Worm (Caenorhabditis elegans) whole organism, mixed stage, embryonic: ENCODE data around the gene srx-44.
"Not testable (repeated sequence)": the region's sequence is repeated elsewhere in the genome, so short reads cannot be mapped to it uniquely, and the experiment has no call there.

Source experiments
- M03D4.4 ChIP-seq: sonication (generic microtip); optimal IDR thresholded peaks from 2 replicates; lab custom pipeline; 2017; ENCODE audit warnings: mild to moderate bottlenecking, missing genetic modification characterization, missing compliant biosample characterization
- bed-3 ChIP-seq: fragments of 200-800 bp; sonication (Bioruptor generic); optimal IDR thresholded peaks from 3 replicates; lab custom pipeline; 2018; ENCODE audit warnings: mild to moderate bottlenecking, missing genetic modification characterization, moderate library complexity, missing compliant biosample characterization
- blmp-1 ChIP-seq: fragments of 150-350 bp; optimal IDR thresholded peaks from 2 replicates; lab custom pipeline; 2014; ENCODE audit warnings: missing biosample characterization, missing genetic modification characterization
- ceh-39 ChIP-seq: fragments of 150-350 bp; optimal IDR thresholded peaks from 2 replicates; lab custom pipeline; 2014; ENCODE audit warnings: missing biosample characterization, missing genetic modification characterization
- ceh-83 ChIP-seq: fragments of 200-800 bp; sonication (Bioruptor generic); optimal IDR thresholded peaks from 2 replicates; lab custom pipeline; 2018; ENCODE audit warnings: mild to moderate bottlenecking, missing genetic modification characterization, missing compliant biosample characterization
- ces-1 ChIP-seq: fragments of 150-350 bp; optimal IDR thresholded peaks from 2 replicates; lab custom pipeline; 2014; ENCODE audit warnings: missing biosample characterization, missing genetic modification reagents, missing genetic modification characterization
- cnd-1 ChIP-seq: fragments of 200-800 bp; sonication (Bioruptor generic); optimal IDR thresholded peaks from 2 replicates; lab custom pipeline; 2018; ENCODE audit warnings: mild to moderate bottlenecking, missing genetic modification characterization, missing compliant biosample characterization
- drap-1 ChIP-seq: fragments of 200-800 bp; sonication (Bioruptor generic); optimal IDR thresholded peaks from 3 replicates; lab custom pipeline; 2018; ENCODE audit warnings: mild to moderate bottlenecking, missing genetic modification characterization, missing compliant biosample characterization
- elt-1 ChIP-seq: sonication (generic microtip); optimal IDR thresholded peaks from 2 replicates; lab custom pipeline; 2017; ENCODE audit warnings: missing genetic modification characterization, mild to moderate bottlenecking, missing compliant biosample characterization, antibody characterized with exemption, moderate library complexity, borderline replicate concordance; ENCODE audit not compliant: insufficient read depth
- elt-3 ChIP-seq: fragments of 150-350 bp; optimal IDR thresholded peaks from 2 replicates; lab custom pipeline; 2014; ENCODE audit warnings: missing biosample characterization, missing genetic modification characterization
- flh-1 ChIP-seq: fragments of 200-800 bp; sonication (Bioruptor generic); optimal IDR thresholded peaks from 2 replicates; lab custom pipeline; 2018; ENCODE audit warnings: mild to moderate bottlenecking, missing genetic modification characterization, moderate library complexity, missing compliant biosample characterization
- hlh-1 ChIP-seq: fragments of 150-350 bp; optimal IDR thresholded peaks from 2 replicates; lab custom pipeline; 2014; ENCODE audit warnings: missing biosample characterization, missing genetic modification reagents, missing genetic modification characterization
- lin-13 ChIP-seq: fragments of 150-350 bp; optimal IDR thresholded peaks from 2 replicates; lab custom pipeline; 2014; ENCODE audit warnings: missing biosample characterization, missing genetic modification characterization
- lin-32 ChIP-seq: fragments of 200-800 bp; sonication (Bioruptor generic); optimal IDR thresholded peaks from 2 replicates; lab custom pipeline; 2018; ENCODE audit warnings: mild to moderate bottlenecking, missing genetic modification characterization, missing compliant biosample characterization
- lsy-2 ChIP-seq: fragments of 150-350 bp; optimal IDR thresholded peaks from 2 replicates; lab custom pipeline; 2014; ENCODE audit warnings: missing biosample characterization, missing genetic modification characterization
- mab-5 ChIP-seq: fragments of 150-350 bp; optimal IDR thresholded peaks from 2 replicates; lab custom pipeline; 2014; ENCODE audit warnings: missing biosample characterization, missing genetic modification characterization
- mep-1 ChIP-seq: fragments of 150-350 bp; optimal IDR thresholded peaks from 2 replicates; lab custom pipeline; 2017; ENCODE audit warnings: missing biosample characterization, missing genetic modification reagents, missing genetic modification characterization, inconsistent platforms
- mls-2 ChIP-seq: sonication (generic microtip); optimal IDR thresholded peaks from 2 replicates; lab custom pipeline; 2016; ENCODE audit warnings: mild to moderate bottlenecking, missing genetic modification characterization, moderate library complexity, missing compliant biosample characterization
- nhr-237 ChIP-seq: fragments of 150-350 bp; optimal IDR thresholded peaks from 2 replicates; lab custom pipeline; 2014; ENCODE audit warnings: missing biosample characterization, missing genetic modification characterization
- nhr-28 ChIP-seq: fragments of 150-350 bp; optimal IDR thresholded peaks from 2 replicates; lab custom pipeline; 2014; ENCODE audit warnings: missing biosample characterization, missing genetic modification characterization
- nhr-76 ChIP-seq: sonication (generic microtip); optimal IDR thresholded peaks from 2 replicates; lab custom pipeline; 2017; ENCODE audit warnings: missing biosample characterization, missing genetic modification characterization
- pha-4 ChIP-seq: fragments of 150-350 bp; optimal IDR thresholded peaks from 2 replicates; lab custom pipeline; 2018; ENCODE audit warnings: missing biosample characterization, missing genetic modification reagents, missing genetic modification characterization
- sem-2 ChIP-seq: fragments of 200-800 bp; sonication (Bioruptor generic); optimal IDR thresholded peaks from 2 replicates; lab custom pipeline; 2018; ENCODE audit warnings: mild to moderate bottlenecking, missing genetic modification characterization, missing compliant biosample characterization
- snpc-4 ChIP-seq: fragments of 150-350 bp; optimal IDR thresholded peaks from 2 replicates; lab custom pipeline; 2014; ENCODE audit warnings: missing biosample characterization, missing genetic modification characterization
- sptf-1 ChIP-seq: sonication (generic microtip); optimal IDR thresholded peaks from 2 replicates; lab custom pipeline; 2017; ENCODE audit warnings: mild to moderate bottlenecking, missing genetic modification characterization, moderate library complexity, missing compliant biosample characterization
- tbx-8 ChIP-seq: fragments of 200-800 bp; sonication (Bioruptor generic); optimal IDR thresholded peaks from 2 replicates; lab custom pipeline; 2018; ENCODE audit warnings: mild to moderate bottlenecking, missing genetic modification characterization, moderate library complexity, missing compliant biosample characterization
- unc-120 ChIP-seq: sonication (generic microtip); optimal IDR thresholded peaks from 2 replicates; lab custom pipeline; 2017; ENCODE audit warnings: missing genetic modification characterization, missing compliant biosample characterization; ENCODE audit not compliant: poor library complexity, severe bottlenecking
- unc-39 ChIP-seq: fragments of 150-350 bp; optimal IDR thresholded peaks from 2 replicates; lab custom pipeline; 2014; ENCODE audit warnings: missing biosample characterization, missing genetic modification characterization
- unc-62 ChIP-seq: fragments of 150-350 bp; optimal IDR thresholded peaks from 2 replicates; lab custom pipeline; 2014; ENCODE audit warnings: missing biosample characterization, missing genetic modification reagents, missing genetic modification characterization
- zip-8 ChIP-seq: fragments of 150-350 bp; optimal IDR thresholded peaks from 2 replicates; lab custom pipeline; 2014; ENCODE audit warnings: missing biosample characterization, missing genetic modification characterization
- ztf-11 ChIP-seq: fragments of 150-350 bp; optimal IDR thresholded peaks from 2 replicates; lab custom pipeline; 2014; ENCODE audit warnings: missing biosample characterization, missing genetic modification characterization

The srx-44 gene

ce11 chrV:15982733-15983344, 37.3 kb upstream of the srx-44 start, which contains the start of the genes fbxa-99 and F36G9.13:
Gene fbxa-99 (minus strand): TSS chrV:15982854.
Gene F36G9.13 (plus strand): TSS chrV:15983294.
- TF ChIP-seq unc-39 (tag; lab: Kevin White, UChicago) (no peak), ceh-39 (tag; lab: Kevin White, UChicago) (no peak), drap-1 (GFP tag; lab: Kevin White, UChicago) (no peak), cnd-1 (tag; lab: Kevin White, UChicago) (no peak)

- no peak for TF ChIP-seq elt-1 (tag; lab: Kevin White, UChicago)
- no peak for TF ChIP-seq sem-2 (GFP tag; lab: Kevin White, UChicago)
- TF ChIP-seq tbx-8 (GFP tag; lab: Kevin White, UChicago) = no peak
- TF ChIP-seq unc-62 = no peak
- no peak for TF ChIP-seq mls-2 (tag; lab: Kevin White, UChicago)
- no peak for TF ChIP-seq ces-1 (GFP tag; lab: Kevin White, UChicago)
- TF ChIP-seq lin-13 (tag; lab: Kevin White, UChicago) = no peak
- TF ChIP-seq sptf-1 (tag; lab: Kevin White, UChicago) = no peak
- TF ChIP-seq mep-1 (tag; lab: Kevin White, UChicago) = no peak
- no peak for TF ChIP-seq zip-8 (tag; lab: Kevin White, UChicago)
- no peak for TF ChIP-seq mab-5 (tag; lab: Kevin White, UChicago)
- no peak for TF ChIP-seq pha-4
- TF ChIP-seq unc-120 (tag; lab: Kevin White, UChicago) = no peak
- no peak for TF ChIP-seq blmp-1 (tag; lab: Kevin White, UChicago)
- TF ChIP-seq elt-3 (tag; lab: Kevin White, UChicago) = no peak
- no peak for TF ChIP-seq bed-3
- no peak for TF ChIP-seq unc-39 (tag; lab: Kevin White, UChicago)
- TF ChIP-seq lsy-2 (tag; lab: Kevin White, UChicago) = no peak
- no peak for TF ChIP-seq ztf-11 (tag; lab: Kevin White, UChicago)
- no peak for TF ChIP-seq nhr-76 (tag; lab: Kevin White, UChicago)
These were observed 32.1 kb upstream of the srx-44 start, which contains the start of gene F36G9.15 for ce11 chrV:15988074-15988473. Gene F36G9.15 (minus strand): TSS chrV:15988174.

- TF ChIP-seq lin-32 (GFP tag; lab: Kevin White, UChicago); blmp-1 (tag; lab: Kevin White, UChicago); mab-5 (tag; lab: Kevin White, UChicago): not testable (repeated sequence)
These were observed 28.3 kb upstream of the srx-44 start, which contains the start of gene C06C6.7 for ce11 chrV:15991850-15992249. Gene C06C6.7 (plus strand): TSS chrV:15992150.

ce11 chrV:15996655-15997186, 23.4 kb upstream of the srx-44 start, which contains the start of the genes C06C6.9 and C06C6.8:
Gene C06C6.9 (minus strand): TSS chrV:15996755.
Gene C06C6.8 (plus strand): TSS chrV:15997136.
- no peak for TF ChIP-seq unc-39 (tag; lab: Kevin White, UChicago)
- TF ChIP-seq unc-62 = no peak
- TF ChIP-seq mep-1 (tag; lab: Kevin White, UChicago) = no peak
- no peak for TF ChIP-seq drap-1 (GFP tag; lab: Kevin White, UChicago)
- no peak for TF ChIP-seq unc-120 (tag; lab: Kevin White, UChicago)
- TF ChIP-seq cnd-1 (tag; lab: Kevin White, UChicago) = no peak
- TF ChIP-seq sptf-1 (tag; lab: Kevin White, UChicago) = no peak
- no peak for TF ChIP-seq nhr-237 (tag; lab: Kevin White, UChicago)
- TF ChIP-seq flh-1 (GFP tag; lab: Kevin White, UChicago) = no peak
- TF ChIP-seq lsy-2 (tag; lab: Kevin White, UChicago) = no peak
- no peak for TF ChIP-seq bed-3
- no peak for TF ChIP-seq blmp-1 (tag; lab: Kevin White, UChicago)
- TF ChIP-seq snpc-4 (tag; lab: Kevin White, UChicago) = no peak
- no peak for TF ChIP-seq hlh-1 (tag; lab: Kevin White, UChicago)
- TF ChIP-seq nhr-28 (tag; lab: Kevin White, UChicago) = no peak
- TF ChIP-seq ces-1 (GFP tag; lab: Kevin White, UChicago) = no peak
- TF ChIP-seq tbx-8 (GFP tag; lab: Kevin White, UChicago) = no peak

- no peak for TF ChIP-seq M03D4.4 (tag; lab: Kevin White, UChicago)
- peak; percentile 36 for TF ChIP-seq pha-4
- no peak for TF ChIP-seq ceh-83
These were observed 19.7 kb upstream of the srx-44 start, which contains the start of gene nhr-50 for ce11 chrV:16000433-16000832. Gene nhr-50 (minus strand): TSS chrV:16000631.
